Fruit fly (Drosophila melanogaster) whole organism, embryonic: ENCODE measurements around the gene CG32437.

Source experiments
- Atf-2 ChIP-seq: fragments of 200-800 bp; sonication (Bioruptor generic); optimal IDR thresholded peaks from 2 replicates; lab custom pipeline; 2016; ENCODE audit warnings: missing biosample characterization, missing genetic modification characterization
- C15 ChIP-seq: fragments of 200-800 bp; sonication (Bioruptor generic); IDR thresholded peaks from 3 replicates; pipeline ENCODE4 v1.3.6; 2022; ENCODE audit warnings: missing biosample characterization, missing genetic modification characterization
- CG12299 ChIP-seq: fragments of 200-800 bp; sonication (Bioruptor generic); optimal IDR thresholded peaks from 2 replicates; lab custom pipeline; 2018; ENCODE audit warnings: missing biosample characterization, mild to moderate bottlenecking, missing genetic modification characterization
- CG14667 ChIP-seq: fragments of 200-800 bp; sonication (Bioruptor generic); IDR thresholded peaks from 2 replicates; pipeline ENCODE4 v1.3.6; 2022; ENCODE audit warnings: missing biosample characterization, missing genetic modification characterization
- CG14860 ChIP-seq: fragments of 200-800 bp; sonication (Bioruptor generic); IDR thresholded peaks from 3 replicates; pipeline ENCODE4 v1.3.6; 2022; ENCODE audit warnings: missing biosample characterization, missing genetic modification characterization; ENCODE audit not compliant: partially characterized antibody
- CG15514 ChIP-seq: fragments of 200-800 bp; sonication (Bioruptor generic); optimal IDR thresholded peaks from 3 replicates; lab custom pipeline; 2017; ENCODE audit warnings: missing biosample characterization, missing genetic modification characterization, mild to moderate bottlenecking, moderate library complexity, missing genetic modification reagents
- CG1602 ChIP-seq: fragments of 200-800 bp; sonication (Bioruptor generic); optimal IDR thresholded peaks from 3 replicates; lab custom pipeline; 2016; ENCODE audit warnings: missing biosample characterization, missing genetic modification characterization
- CG18011 ChIP-seq: fragments of 200-800 bp; sonication (Bioruptor generic); optimal IDR thresholded peaks from 2 replicates; lab custom pipeline; 2017; ENCODE audit warnings: missing biosample characterization, missing genetic modification characterization, mild to moderate bottlenecking, moderate library complexity, missing genotype
- CG18619 ChIP-seq: fragments of 200-800 bp; sonication (Bioruptor generic); optimal IDR thresholded peaks from 3 replicates; lab custom pipeline; 2017; ENCODE audit warnings: missing biosample characterization, mild to moderate bottlenecking, missing genetic modification characterization
- CG2199 ChIP-seq: fragments of 200-800 bp; sonication (Bioruptor generic); IDR thresholded peaks from 3 replicates; pipeline ENCODE4 v1.3.6; 2022; ENCODE audit warnings: missing biosample characterization, missing genetic modification characterization
- CG3065 ChIP-seq: fragments of 200-800 bp; sonication (Bioruptor generic); optimal IDR thresholded peaks from 2 replicates; lab custom pipeline; 2016; ENCODE audit warnings: missing biosample characterization, missing genetic modification characterization
- CG31441 ChIP-seq: fragments of 200-800 bp; sonication (Bioruptor generic); IDR thresholded peaks from 2 replicates; pipeline ENCODE4 v1.3.6; 2022; ENCODE audit warnings: missing biosample characterization, missing genetic modification characterization
- CG4707 ChIP-seq: fragments of 200-800 bp; sonication (Bioruptor generic); optimal IDR thresholded peaks from 2 replicates; lab custom pipeline; 2018; ENCODE audit warnings: missing biosample characterization, mild to moderate bottlenecking, missing genetic modification characterization, moderate library complexity
- CG7556 ChIP-seq: fragments of 200-800 bp; sonication (Bioruptor generic); optimal IDR thresholded peaks from 2 replicates; lab custom pipeline; 2017; ENCODE audit warnings: missing biosample characterization, mild to moderate bottlenecking, missing genetic modification characterization
- CG7928 ChIP-seq: fragments of 200-800 bp; sonication (Bioruptor generic); optimal IDR thresholded peaks from 2 replicates; lab custom pipeline; 2017; ENCODE audit warnings: missing biosample characterization, mild to moderate bottlenecking, missing genetic modification characterization
- CG8281 ChIP-seq: fragments of 200-800 bp; sonication (Bioruptor generic); optimal IDR thresholded peaks from 2 replicates; lab custom pipeline; 2018; ENCODE audit warnings: missing biosample characterization, mild to moderate bottlenecking, missing genetic modification characterization, moderate library complexity
- CG8944 ChIP-seq: fragments of 200-800 bp; sonication (Bioruptor generic); optimal IDR thresholded peaks from 3 replicates; lab custom pipeline; 2016; ENCODE audit warnings: missing biosample characterization, missing genetic modification characterization
- CG9609 ChIP-seq: fragments of 200-800 bp; sonication (Bioruptor generic); optimal IDR thresholded peaks from 3 replicates; lab custom pipeline; 2016; ENCODE audit warnings: missing biosample characterization, missing genetic modification characterization
- CG9932 ChIP-seq: fragments of 200-800 bp; sonication (Bioruptor generic); IDR thresholded peaks from 2 replicates; pipeline ENCODE4 v1.3.6; 2022; ENCODE audit warnings: missing biosample characterization, missing genetic modification characterization
- Chrac-16 ChIP-seq: fragments of 200-800 bp; sonication (Bioruptor generic); optimal IDR thresholded peaks from 3 replicates; lab custom pipeline; 2016; ENCODE audit warnings: missing biosample characterization, missing genetic modification characterization
- ERR ChIP-seq: fragments of 200-800 bp; sonication (Bioruptor generic); optimal IDR thresholded peaks from 2 replicates; lab custom pipeline; 2016; ENCODE audit warnings: missing biosample characterization, missing genetic modification characterization
- H2.0 ChIP-seq: fragments of 200-800 bp; sonication (Bioruptor generic); IDR thresholded peaks from 2 replicates; pipeline ENCODE4 v1.3.6; 2022; ENCODE audit warnings: missing biosample characterization, missing genetic modification characterization
- Hey ChIP-seq: fragments of 200-800 bp; sonication (Bioruptor generic); optimal IDR thresholded peaks from 3 replicates; lab custom pipeline; 2018; ENCODE audit warnings: missing biosample characterization, mild to moderate bottlenecking, missing genetic modification characterization
- Hr78 ChIP-seq, 2 experiments: fragments of 200-800 bp in 1 of 2; fragments of >200 bp in 1 of 2; sonication (Bioruptor generic) in 1 of 2; optimal IDR thresholded peaks; 2 replicates each; lab custom pipeline; 2017 to 2019; ENCODE audit warnings: missing biosample characterization in 2 of 2, missing genetic modification characterization in 2 of 2, mild to moderate bottlenecking in 1 of 2, moderate library complexity in 1 of 2
- Lim3 ChIP-seq: fragments of 200-800 bp; sonication (Bioruptor generic); IDR thresholded peaks from 2 replicates; pipeline ENCODE4 v1.3.6; 2022; ENCODE audit warnings: missing biosample characterization, missing genetic modification characterization
- Mrtf ChIP-seq: fragments of 200-800 bp; sonication (Bioruptor generic); IDR thresholded peaks from 3 replicates; pipeline ENCODE4 v1.3.6; 2022; ENCODE audit warnings: missing biosample characterization, missing genetic modification characterization
- Nf-YC ChIP-seq: fragments of 200-800 bp; optimal IDR thresholded peaks from 3 replicates; lab custom pipeline; 2019; ENCODE audit warnings: missing biosample characterization, mild to moderate bottlenecking, missing genetic modification characterization, moderate library complexity
- Ravus ChIP-seq: fragments of 200-800 bp; sonication (Bioruptor generic); IDR thresholded peaks from 2 replicates; pipeline ENCODE4 v1.3.6; 2022; ENCODE audit warnings: missing biosample characterization, missing genetic modification characterization
- Stat92E ChIP-seq, 3 experiments: fragments of >200 bp in 2 of 3; fragments of 200-800 bp in 1 of 3; sonication (Bioruptor generic) in 1 of 3; optimal IDR thresholded peaks; 2 replicates each; lab custom pipeline; 2017 to 2019; ENCODE audit warnings: missing biosample characterization in 3 of 3, missing genetic modification characterization in 3 of 3, mild to moderate bottlenecking in 1 of 3, moderate library complexity in 1 of 3
- Taf1 ChIP-seq: fragments of 200-800 bp; sonication (Bioruptor generic); IDR thresholded peaks from 2 replicates; pipeline ENCODE4 v1.3.6; 2022; ENCODE audit warnings: missing biosample characterization, missing genetic modification characterization
- Tbp ChIP-seq: fragments of >200 bp; optimal IDR thresholded peaks from 2 replicates; lab custom pipeline; 2018; ENCODE audit warnings: missing biosample characterization, missing genetic modification characterization
- Vsx1 ChIP-seq: fragments of 200-800 bp; sonication (Bioruptor generic); optimal IDR thresholded peaks from 2 replicates; lab custom pipeline; 2017; ENCODE audit warnings: missing biosample characterization, mild to moderate bottlenecking, missing genetic modification characterization, missing genetic modification reagents
- bsh ChIP-seq, 2 experiments: fragments of 200-800 bp; sonication (Bioruptor generic); optimal IDR thresholded peaks; 2 replicates each; lab custom pipeline; 2017 to 2018; ENCODE audit warnings: mild to moderate bottlenecking in 2 of 2, missing biosample characterization in 2 of 2, missing genetic modification characterization in 2 of 2, moderate library complexity in 1 of 2
- chm ChIP-seq: fragments of 200-800 bp; sonication (Bioruptor generic); IDR thresholded peaks from 2 replicates; pipeline ENCODE4 v1.3.6; 2022; ENCODE audit warnings: missing biosample characterization, missing genetic modification characterization
- chn ChIP-seq: fragments of 200-800 bp; sonication (Bioruptor generic); optimal IDR thresholded peaks from 2 replicates; lab custom pipeline; 2016; ENCODE audit warnings: missing biosample characterization, missing genetic modification characterization
- crol ChIP-seq: fragments of 200-800 bp; sonication (Bioruptor generic); IDR thresholded peaks from 2 replicates; pipeline ENCODE4 v1.3.6; 2022; ENCODE audit warnings: missing biosample characterization, missing genetic modification characterization
- dm ChIP-seq: fragments of 200-800 bp; sonication (Bioruptor generic); optimal IDR thresholded peaks from 3 replicates; lab custom pipeline; 2016; ENCODE audit warnings: missing biosample characterization, missing genetic modification characterization
- dpn ChIP-seq, 2 experiments: fragments of 200-800 bp; sonication (Bioruptor generic); optimal IDR thresholded peaks; 3 replicates each; lab custom pipeline; 2016; ENCODE audit warnings: missing biosample characterization in 2 of 2, missing genetic modification characterization in 2 of 2
- fd96Cb ChIP-seq: fragments of 200-800 bp; sonication (Bioruptor generic); optimal IDR thresholded peaks from 2 replicates; lab custom pipeline; 2018; ENCODE audit warnings: missing biosample characterization, mild to moderate bottlenecking, missing genetic modification characterization, moderate library complexity
- gem ChIP-seq: fragments of 200-800 bp; sonication (Bioruptor generic); optimal IDR thresholded peaks from 2 replicates; lab custom pipeline; 2019; ENCODE audit warnings: missing biosample characterization, mild to moderate bottlenecking, missing genetic modification characterization, moderate library complexity
- hb ChIP-seq: fragments of 200-800 bp; sonication (Bioruptor generic); IDR thresholded peaks from 3 replicates; pipeline ENCODE4 v1.3.6; 2022; ENCODE audit warnings: missing biosample characterization, missing genetic modification characterization; ENCODE audit not compliant: partially characterized antibody
- nau ChIP-seq: fragments of 200-800 bp; sonication (Bioruptor generic); optimal IDR thresholded peaks from 3 replicates; lab custom pipeline; 2017; ENCODE audit warnings: missing biosample characterization, mild to moderate bottlenecking, missing genetic modification characterization, missing genetic modification reagents
- ranshi ChIP-seq: fragments of 200-800 bp; sonication (Bioruptor generic); IDR thresholded peaks from 2 replicates; pipeline ENCODE4 v1.3.6; 2022; ENCODE audit warnings: missing biosample characterization, missing genetic modification characterization
- ro ChIP-seq: fragments of 200-800 bp; sonication (Bioruptor generic); IDR thresholded peaks from 2 replicates; pipeline ENCODE4 v1.3.6; 2022; ENCODE audit warnings: missing biosample characterization, missing genetic modification characterization
- seq ChIP-seq: fragments of 200-800 bp; sonication (Bioruptor generic); IDR thresholded peaks from 2 replicates; pipeline ENCODE4 v1.3.6; 2022; ENCODE audit warnings: missing biosample characterization, missing genetic modification characterization
- sima ChIP-seq: fragments of 200-800 bp; sonication (Bioruptor generic); optimal IDR thresholded peaks from 2 replicates; lab custom pipeline; 2016; ENCODE audit warnings: missing biosample characterization, missing genetic modification characterization
- sob ChIP-seq: fragments of 200-800 bp; sonication (Bioruptor generic); IDR thresholded peaks from 2 replicates; pipeline ENCODE4 v1.3.6; 2022; ENCODE audit warnings: missing biosample characterization, missing genetic modification characterization
- ssp ChIP-seq: fragments of 200-800 bp; sonication (Bioruptor generic); IDR thresholded peaks from 2 replicates; pipeline ENCODE4 v1.3.6; 2022; ENCODE audit warnings: missing biosample characterization, missing genetic modification characterization
- trem ChIP-seq: fragments of 200-800 bp; optimal IDR thresholded peaks from 3 replicates; lab custom pipeline; 2019; ENCODE audit warnings: missing biosample characterization, mild to moderate bottlenecking, missing genetic modification characterization, moderate library complexity
- vnd ChIP-seq: fragments of 200-800 bp; sonication (Bioruptor generic); IDR thresholded peaks from 3 replicates; pipeline ENCODE4 v1.3.6; 2022; ENCODE audit warnings: missing biosample characterization, missing genetic modification characterization; ENCODE audit not compliant: partially characterized antibody

The CG32437 gene

dm6 chr3L:21382158-21382610, 24.7 kb downstream of the CG32437 start, which contains the start of gene rgn (continued):
- no peak for TF ChIP-seq Stat92E (GFP tag; optimal IDR thresholded peaks at IDR 0.05; lab: Kevin White, UChicago)
- peak; percentile 56 for TF ChIP-seq CG15514 (GFP tag; lab: Kevin White, UChicago)
- TF ChIP-seq ssp: peak; percentile 33; the same call in 1 of the 2 replicates
- peak; percentile 63; the same call in 2 of the 3 replicates for TF ChIP-seq C15 (GFP tag; lab: Robert Waterston, UW)
- TF ChIP-seq CG8281: peak; percentile 50
- peak; percentile 80 for TF ChIP-seq sob
- peak; percentile 26; the same call in 1 of the 2 replicates for TF ChIP-seq CG14667 (GFP tag; lab: Robert Waterston, UW)
- 0 out of 2 replicates have a peak, but pooled peaks have one; percentile 19 for TF ChIP-seq chm
- peak; percentile 85 for TF ChIP-seq CG18619
- TF ChIP-seq CG18011 (GFP tag; lab: Kevin White, UChicago): peak; percentile 62
- TF ChIP-seq Ravus: no peak; the same call in none of the 2 replicates
- TF ChIP-seq seq (GFP tag; lab: Robert Waterston, UW): peak; percentile 71
- 0 out of 3 replicates have a peak, but pooled peaks have one; percentile 12 for TF ChIP-seq CG14860 (GFP tag; lab: Robert Waterston, UW)
- TF ChIP-seq nau (GFP tag; lab: Kevin White, UChicago): peak; percentile 29
- TF ChIP-seq dm (GFP tag; lab: Kevin White, UChicago): peak; percentile 10
- no peak for TF ChIP-seq chn (GFP tag; lab: Kevin White, UChicago)
- TF ChIP-seq Taf1 (GFP tag; lab: Robert Waterston, UW): peak; percentile 78
- peak; percentile 26; the same call in 1 of the 2 replicates for TF ChIP-seq ro (GFP tag; lab: Robert Waterston, UW)
- peak; percentile 3 for TF ChIP-seq ERR (GFP tag; lab: Kevin White, UChicago)
- TF ChIP-seq Mrtf (GFP tag; lab: Robert Waterston, UW): peak; percentile 73; the same call in 2 of the 3 replicates
- peak; percentile 44 for TF ChIP-seq CG3065 (GFP tag; lab: Kevin White, UChicago)
- peak; percentile 77 for TF ChIP-seq CG9932 (GFP tag; lab: Robert Waterston, UW)
- TF ChIP-seq H2.0 (GFP tag; lab: Robert Waterston, UW): peak; percentile 70; the same call in 1 of the 2 replicates
- TF ChIP-seq crol (GFP tag; lab: Robert Waterston, UW): no peak
- TF ChIP-seq Atf-2 (GFP tag; lab: Kevin White, UChicago): peak; percentile 12
- TF ChIP-seq CG4707 (GFP tag; lab: Kevin White, UChicago): no peak
- peak; percentile 46; the same call in 1 of the 3 replicates for TF ChIP-seq CG2199 (GFP tag; lab: Robert Waterston, UW)
- TF ChIP-seq trem (tag; lab: Kevin White, UChicago): no peak
- no peak for TF ChIP-seq vnd (GFP tag; lab: Robert Waterston, UW)
- TF ChIP-seq CG7928: peak; percentile 56
- peak; percentile 64; the same call in 1 of the 2 replicates for TF ChIP-seq ranshi
- TF ChIP-seq Tbp (GFP tag; lab: Kevin White, UChicago): no peak
- TF ChIP-seq Hey (tag; lab: Kevin White, UChicago): no peak
- TF ChIP-seq CG31441 (GFP tag; lab: Robert Waterston, UW): peak; percentile 77
- TF ChIP-seq CG9609 (GFP tag; lab: Kevin White, UChicago): peak; percentile 70
- no peak for TF ChIP-seq Vsx1 (GFP tag; lab: Kevin White, UChicago)
- TF ChIP-seq Nf-YC (tag; lab: Kevin White, UChicago): peak; percentile 63
- TF ChIP-seq CG8944 (GFP tag; lab: Kevin White, UChicago): peak; percentile 19
- TF ChIP-seq gem (tag; lab: Kevin White, UChicago): peak; percentile 90
- peak; percentile 64 for TF ChIP-seq Chrac-16 (GFP tag; lab: Kevin White, UChicago)
- TF ChIP-seq hb (GFP tag; lab: Robert Waterston, UW): no peak
- no peak for TF ChIP-seq sima (GFP tag; lab: Kevin White, UChicago)
- peak; percentile 88 for TF ChIP-seq CG7556 (GFP tag; lab: Kevin White, UChicago)
- no peak for TF ChIP-seq CG12299 (tag; lab: Kevin White, UChicago)
- no peak for TF ChIP-seq Hr78 (GFP tag; optimal IDR thresholded peaks at IDR 0.05; lab: Kevin White, UChicago)
- peak; percentile 67 for TF ChIP-seq CG1602 (GFP tag; lab: Kevin White, UChicago)
- peak; percentile 65 to 78 for TF ChIP-seq dpn (GFP tag; optimal IDR thresholded peaks at IDR 0.05; lab: Kevin White, UChicago)
- TF ChIP-seq fd96Cb (tag; lab: Kevin White, UChicago): peak; percentile 64
- TF ChIP-seq bsh (GFP tag; optimal IDR thresholded peaks at IDR 0.05; lab: Kevin White, UChicago): peak; percentile 40 to 83
- no peak for TF ChIP-seq Lim3 (GFP tag; lab: Robert Waterston, UW)
